Worm (Caenorhabditis elegans) whole organism, late embryonic: ENCODE measurements around the gene C24D10.6.

Experiments used
- K02D7.2 ChIP-seq: sonication (generic microtip); optimal IDR thresholded peaks from 2 replicates; lab custom pipeline; 2017; ENCODE audit warnings: mild to moderate bottlenecking, missing genetic modification characterization, missing compliant biosample characterization
- npax-4 ChIP-seq: sonication (generic microtip); optimal IDR thresholded peaks from 2 replicates; lab custom pipeline; 2016; ENCODE audit warnings: missing genetic modification characterization, missing compliant biosample characterization

DNA sequence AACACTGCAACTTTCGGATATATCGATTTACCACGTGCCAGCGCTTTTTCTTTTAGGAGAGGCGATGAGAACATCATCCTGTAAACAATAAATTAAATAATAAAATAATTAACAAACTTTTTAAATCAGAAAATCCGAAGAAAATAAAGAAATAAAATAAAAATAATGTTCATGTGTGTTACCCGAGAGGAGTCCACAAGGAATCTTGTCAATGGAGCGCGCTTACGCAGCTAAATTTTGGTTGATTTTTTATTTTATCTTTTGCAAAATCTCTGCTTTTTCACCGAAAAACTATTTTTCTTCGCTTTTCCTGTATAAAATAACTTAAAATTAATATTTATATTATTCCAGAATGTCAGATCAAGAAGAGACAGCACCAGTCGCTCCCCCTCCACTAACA is at the start of gene C24D10.6, which contains the start of gene C24D10.4:
- no peak for TF ChIP-seq npax-4
- no peak for TF ChIP-seq K02D7.2 (tag; lab: Kevin White, UChicago)
